Fruit fly (Drosophila melanogaster) whole organism, embryonic: ENCODE results near the gene in.

Experiments
- Atf6 ChIP-seq: fragments of 200-800 bp; sonication (Bioruptor generic); IDR thresholded peaks from 2 replicates; pipeline ENCODE4 v1.3.6; 2022; ENCODE audit warnings: missing biosample characterization, missing genetic modification characterization
- CG11696 ChIP-seq: fragments of 200-800 bp; sonication (Bioruptor generic); IDR thresholded peaks from 2 replicates; pipeline ENCODE4 v1.3.6; 2022; ENCODE audit warnings: missing biosample characterization, missing genetic modification characterization
- CG12299 ChIP-seq: fragments of 200-800 bp; sonication (Bioruptor generic); optimal IDR thresholded peaks from 2 replicates; lab custom pipeline; 2018; ENCODE audit warnings: missing biosample characterization, mild to moderate bottlenecking, missing genetic modification characterization
- CG15479 ChIP-seq: fragments of 200-800 bp; sonication (Bioruptor generic); optimal IDR thresholded peaks from 3 replicates; lab custom pipeline; 2019; ENCODE audit warnings: missing biosample characterization, mild to moderate bottlenecking, missing genetic modification characterization, moderate library complexity
- CG1647 ChIP-seq: fragments of 200-800 bp; sonication (Bioruptor generic); optimal IDR thresholded peaks from 3 replicates; lab custom pipeline; 2016; ENCODE audit warnings: missing biosample characterization, missing genetic modification characterization
- CG16863 ChIP-seq: fragments of 200-800 bp; sonication (Bioruptor generic); optimal IDR thresholded peaks from 3 replicates; lab custom pipeline; 2016; ENCODE audit warnings: missing biosample characterization, missing genetic modification characterization
- CG17802 ChIP-seq: fragments of 200-800 bp; sonication (Bioruptor generic); optimal IDR thresholded peaks from 2 replicates; lab custom pipeline; 2018; ENCODE audit warnings: missing biosample characterization, mild to moderate bottlenecking, missing genetic modification characterization, moderate library complexity
- CG18764 ChIP-seq: fragments of 200-800 bp; sonication (Bioruptor generic); optimal IDR thresholded peaks from 3 replicates; lab custom pipeline; 2016; ENCODE audit warnings: missing biosample characterization, missing genetic modification characterization
- CG7556 ChIP-seq: fragments of 200-800 bp; sonication (Bioruptor generic); optimal IDR thresholded peaks from 2 replicates; lab custom pipeline; 2017; ENCODE audit warnings: missing biosample characterization, mild to moderate bottlenecking, missing genetic modification characterization
- CG7987 ChIP-seq: fragments of 200-800 bp; sonication (Bioruptor generic); optimal IDR thresholded peaks from 2 replicates; lab custom pipeline; 2018; ENCODE audit warnings: missing biosample characterization, mild to moderate bottlenecking, missing genetic modification characterization, moderate library complexity
- CG9609 ChIP-seq: fragments of 200-800 bp; sonication (Bioruptor generic); optimal IDR thresholded peaks from 3 replicates; lab custom pipeline; 2016; ENCODE audit warnings: missing biosample characterization, missing genetic modification characterization
- CG9797 ChIP-seq: fragments of 200-800 bp; sonication (Bioruptor generic); optimal IDR thresholded peaks from 3 replicates; lab custom pipeline; 2018; ENCODE audit warnings: missing biosample characterization, mild to moderate bottlenecking, missing genetic modification characterization
- Dip3 ChIP-seq: fragments of 200-800 bp; sonication (Bioruptor generic); optimal IDR thresholded peaks from 3 replicates; lab custom pipeline; 2016; ENCODE audit warnings: missing biosample characterization, missing genetic modification characterization
- Doc3 ChIP-seq: fragments of 200-800 bp; sonication (Bioruptor generic); IDR thresholded peaks from 3 replicates; pipeline ENCODE4 v1.3.6; 2022; ENCODE audit warnings: missing biosample characterization, missing genetic modification characterization; ENCODE audit not compliant: partially characterized antibody
- ERR ChIP-seq: fragments of 200-800 bp; sonication (Bioruptor generic); optimal IDR thresholded peaks from 2 replicates; lab custom pipeline; 2016; ENCODE audit warnings: missing biosample characterization, missing genetic modification characterization
- Elba2 ChIP-seq: fragments of 200-800 bp; sonication (Bioruptor generic); optimal IDR thresholded peaks from 3 replicates; lab custom pipeline; 2016; ENCODE audit warnings: missing biosample characterization, missing genetic modification characterization
- HmgZ ChIP-seq: fragments of 200-800 bp; sonication (Bioruptor generic); optimal IDR thresholded peaks from 2 replicates; lab custom pipeline; 2018; ENCODE audit warnings: missing biosample characterization, mild to moderate bottlenecking, missing genetic modification characterization
- Jarid2 ChIP-seq: fragments of 200-800 bp; sonication (Bioruptor generic); optimal IDR thresholded peaks from 3 replicates; lab custom pipeline; 2017; ENCODE audit warnings: mild to moderate bottlenecking, missing biosample characterization, missing genetic modification reagents, missing genetic modification characterization
- Kr ChIP-seq: fragments of 200-800 bp; sonication (Bioruptor generic); optimal IDR thresholded peaks from 2 replicates; lab custom pipeline; 2017; ENCODE audit warnings: missing biosample characterization, mild to moderate bottlenecking, missing genetic modification characterization
- Nf-YA ChIP-seq: fragments of 200-800 bp; sonication (Bioruptor generic); IDR thresholded peaks from 2 replicates; pipeline ENCODE4 v1.3.6; 2022; ENCODE audit warnings: missing biosample characterization, missing genetic modification characterization
- Ravus ChIP-seq: fragments of 200-800 bp; sonication (Bioruptor generic); IDR thresholded peaks from 2 replicates; pipeline ENCODE4 v1.3.6; 2022; ENCODE audit warnings: missing biosample characterization, missing genetic modification characterization
- Sox102F ChIP-seq: fragments of 200-800 bp; sonication (Bioruptor generic); optimal IDR thresholded peaks from 2 replicates; lab custom pipeline; 2018; ENCODE audit warnings: missing biosample characterization, mild to moderate bottlenecking, missing genetic modification characterization, moderate library complexity
- Xbp1 ChIP-seq: fragments of 200-800 bp; sonication (Bioruptor generic); optimal IDR thresholded peaks from 3 replicates; lab custom pipeline; 2016; ENCODE audit warnings: missing biosample characterization, mild to moderate bottlenecking, missing genetic modification characterization
- bsh ChIP-seq, 2 experiments: fragments of 200-800 bp; sonication (Bioruptor generic); optimal IDR thresholded peaks; 2 replicates each; lab custom pipeline; 2017 to 2018; ENCODE audit warnings: mild to moderate bottlenecking in 2 of 2, missing biosample characterization in 2 of 2, missing genetic modification characterization in 2 of 2, moderate library complexity in 1 of 2
- corto ChIP-seq: fragments of 200-800 bp; sonication (Bioruptor generic); optimal IDR thresholded peaks from 2 replicates; lab custom pipeline; 2016; ENCODE audit warnings: missing biosample characterization, mild to moderate bottlenecking, missing genetic modification characterization, moderate library complexity
- croc ChIP-seq: fragments of 200-800 bp; sonication (Bioruptor generic); conservative IDR thresholded peaks from 3 replicates; pipeline ENCODE4 v1.3.6; 2022; ENCODE audit warnings: missing biosample characterization, missing genetic modification characterization
- da ChIP-seq: fragments of 200-800 bp; sonication (Bioruptor generic); optimal IDR thresholded peaks from 2 replicates; lab custom pipeline; 2016; ENCODE audit warnings: missing biosample characterization, missing genetic modification characterization
- dati ChIP-seq: fragments of 200-800 bp; sonication (Bioruptor generic); IDR thresholded peaks from 2 replicates; pipeline ENCODE4 v1.3.6; 2022; ENCODE audit warnings: missing biosample characterization, missing genetic modification characterization
- emc ChIP-seq: fragments of 200-800 bp; sonication (Bioruptor generic); optimal IDR thresholded peaks from 2 replicates; lab custom pipeline; 2016; ENCODE audit warnings: missing biosample characterization, missing genetic modification characterization
- en ChIP-seq: fragments of 200-800 bp; sonication (Bioruptor generic); optimal IDR thresholded peaks from 2 replicates; lab custom pipeline; 2016; ENCODE audit warnings: missing biosample characterization, missing genetic modification characterization
- eyg ChIP-seq: fragments of 200-800 bp; sonication (Bioruptor generic); optimal IDR thresholded peaks from 3 replicates; lab custom pipeline; 2016; ENCODE audit warnings: missing biosample characterization, missing genetic modification characterization
- fu2 ChIP-seq: fragments of 200-800 bp; sonication (Bioruptor generic); optimal IDR thresholded peaks from 2 replicates; lab custom pipeline; 2016; ENCODE audit warnings: missing biosample characterization, missing genetic modification characterization
- gcm ChIP-seq: fragments of 200-800 bp; sonication (Bioruptor generic); optimal IDR thresholded peaks from 2 replicates; lab custom pipeline; 2019; ENCODE audit warnings: missing biosample characterization, mild to moderate bottlenecking, missing genetic modification characterization, moderate library complexity
- gcm2 ChIP-seq: fragments of 200-800 bp; sonication (Bioruptor generic); optimal IDR thresholded peaks from 2 replicates; lab custom pipeline; 2016; ENCODE audit warnings: missing biosample characterization, missing genetic modification characterization
- gem ChIP-seq: fragments of 200-800 bp; sonication (Bioruptor generic); optimal IDR thresholded peaks from 2 replicates; lab custom pipeline; 2019; ENCODE audit warnings: missing biosample characterization, mild to moderate bottlenecking, missing genetic modification characterization, moderate library complexity
- grau ChIP-seq: fragments of 200-800 bp; optimal IDR thresholded peaks from 3 replicates; lab custom pipeline; 2019; ENCODE audit warnings: missing biosample characterization, mild to moderate bottlenecking, missing genetic modification characterization, moderate library complexity
- gro ChIP-seq: fragments of 200-800 bp; sonication (Bioruptor generic); optimal IDR thresholded peaks from 2 replicates; lab custom pipeline; 2016; ENCODE audit warnings: missing biosample characterization, missing genetic modification characterization
- her ChIP-seq: fragments of 200-800 bp; sonication (Bioruptor generic); optimal IDR thresholded peaks from 2 replicates; lab custom pipeline; 2016; ENCODE audit warnings: missing biosample characterization, missing genetic modification characterization
- klu ChIP-seq: fragments of 200-800 bp; sonication (Bioruptor generic); IDR thresholded peaks from 2 replicates; pipeline ENCODE4 v1.3.6; 2022; ENCODE audit warnings: missing biosample characterization, missing genetic modification characterization
- mld ChIP-seq: fragments of 200-800 bp; sonication (Bioruptor generic); IDR thresholded peaks from 3 replicates; pipeline ENCODE4 v1.3.6; 2022; ENCODE audit warnings: missing biosample characterization, missing genetic modification characterization; ENCODE audit not compliant: partially characterized antibody
- nom ChIP-seq: fragments of 200-800 bp; sonication (Bioruptor generic); optimal IDR thresholded peaks from 2 replicates; lab custom pipeline; 2017; ENCODE audit warnings: missing biosample characterization, missing genetic modification characterization, mild to moderate bottlenecking, moderate library complexity, missing genetic modification reagents
- peb ChIP-seq: fragments of 200-800 bp; sonication (Bioruptor generic); IDR thresholded peaks from 2 replicates; pipeline ENCODE4 v1.3.6; 2022; ENCODE audit warnings: missing biosample characterization, missing genetic modification characterization
- psq ChIP-seq: fragments of 200-800 bp; sonication (Bioruptor generic); optimal IDR thresholded peaks from 2 replicates; lab custom pipeline; 2017; ENCODE audit warnings: missing biosample characterization, missing genetic modification characterization
- ro ChIP-seq: fragments of 200-800 bp; sonication (Bioruptor generic); IDR thresholded peaks from 2 replicates; pipeline ENCODE4 v1.3.6; 2022; ENCODE audit warnings: missing biosample characterization, missing genetic modification characterization
- sc ChIP-seq, 3 experiments: fragments of >200 bp in 2 of 3; fragments of 200-800 bp in 1 of 3; sonication (Bioruptor generic) in 1 of 3; optimal IDR thresholded peaks; 2 replicates in 2 of 3; 3 replicates in 1 of 3; lab custom pipeline; 2017; ENCODE audit warnings: mild to moderate bottlenecking in 1 of 3, missing biosample characterization in 1 of 3, missing genetic modification characterization in 1 of 3, missing genetic modification reagents in 1 of 3
- sens-2 ChIP-seq: fragments of 200-800 bp; sonication (Bioruptor generic); IDR thresholded peaks from 2 replicates; pipeline ENCODE4 v1.3.6; 2022; ENCODE audit warnings: missing biosample characterization, missing genetic modification characterization
- wor ChIP-seq: fragments of 200-800 bp; sonication (Bioruptor generic); IDR thresholded peaks from 2 replicates; pipeline ENCODE4 v1.3.6; 2022; ENCODE audit warnings: missing biosample characterization, missing genetic modification characterization
- zen2 ChIP-seq: fragments of 200-800 bp; sonication (Bioruptor generic); IDR thresholded peaks from 3 replicates; pipeline ENCODE4 v1.3.6; 2022; ENCODE audit warnings: missing biosample characterization, missing genetic modification characterization; ENCODE audit not compliant: partially characterized antibody

The in gene

dm6 chr3L:20347762-20348580, 19.0 kb upstream of the in start, which contains the start of the genes Rbbp5 and eRF1 (continued):
- TF ChIP-seq gem (peak; percentile 89), CG15479 (GFP tag; lab: Kevin White, UChicago) (peak; percentile 74), peb (peak; percentile 49; the same call in 1 of the 2 replicates), HmgZ (tag; lab: Kevin White, UChicago) (peak; percentile 55), CG12299 (tag; lab: Kevin White, UChicago) (peak; percentile 58), wor (GFP tag; lab: Robert Waterston, UW) (peak; percentile 47), ro (GFP tag; lab: Robert Waterston, UW) (no peak), ERR (GFP tag; lab: Kevin White, UChicago) (peak; percentile 16), eyg (no peak), CG16863 (GFP tag; lab: Kevin White, UChicago) (peak; percentile 32), CG17802 (tag; lab: Kevin White, UChicago) (peak; percentile 50), CG7987 (GFP tag; lab: Kevin White, UChicago) (no peak), croc (GFP tag; lab: Robert Waterston, UW) (peak; percentile 27; the same call in 1 of the 3 replicates), Elba2 (GFP tag; lab: Kevin White, UChicago) (peak; percentile 53), emc (peak; percentile 9), sc (optimal IDR thresholded peaks at IDR 0.05; lab: Kevin White, UChicago) (no peak), sc (GFP tag; optimal IDR thresholded peaks at IDR 0.05; lab: Kevin White, UChicago) (peak; percentile 7), da (no peak), Xbp1 (peak; percentile 89), Sox102F (GFP tag; lab: Kevin White, UChicago) (no peak), Kr (no peak), Dip3 (peak; percentile 51), CG18764 (GFP tag; lab: Kevin White, UChicago) (peak; percentile 71), gro (GFP tag; lab: Kevin White, UChicago) (peak; percentile 14), Jarid2 (no peak), Nf-YA (no peak), klu (no peak; the same call in 1 of the 2 replicates), gcm (GFP tag; lab: Kevin White, UChicago) (no peak), mld (GFP tag; lab: Robert Waterston, UW) (peak; percentile 91), dati (no peak), CG1647 (GFP tag; lab: Kevin White, UChicago) (peak; percentile 62), Atf6 (peak; percentile 65), psq (peak; percentile 32), fu2 (GFP tag; lab: Kevin White, UChicago) (no peak), zen2 (GFP tag; lab: Robert Waterston, UW) (peak; percentile 80), nom (GFP tag; lab: Kevin White, UChicago) (peak; percentile 28), grau (tag; lab: Kevin White, UChicago) (peak; percentile 81), sens-2 (no peak), gcm2 (peak; percentile 38), Doc3 (GFP tag; lab: Robert Waterston, UW) (peak; percentile 74), bsh (GFP tag; optimal IDR thresholded peaks at IDR 0.05; lab: Kevin White, UChicago) (peak in 1 of 2 experiments; percentile 75), CG11696 (GFP tag; lab: Robert Waterston, UW) (0 out of 2 replicates have a peak, but pooled peaks have one; percentile 22), CG9609 (GFP tag; lab: Kevin White, UChicago) (peak; percentile 55), Ravus (peak; percentile 40), CG7556 (GFP tag; lab: Kevin White, UChicago) (peak; percentile 75), CG9797 (GFP tag; lab: Kevin White, UChicago) (peak; percentile 14), corto (GFP tag; lab: Kevin White, UChicago) (peak; percentile 53), her (peak; percentile 7), en (no peak)
